Fruit fly (Drosophila melanogaster) whole organism, embryonic: ENCODE measurements around the gene SecCl.

Experiments
- Abd-B ChIP-seq: fragments of 200-800 bp; sonication (Bioruptor generic); optimal IDR thresholded peaks from 2 replicates; lab custom pipeline; 2018; ENCODE audit warnings: missing biosample characterization, mild to moderate bottlenecking, missing genetic modification characterization, moderate library complexity
- B-H2 ChIP-seq: fragments of 200-800 bp; sonication (Bioruptor generic); optimal IDR thresholded peaks from 2 replicates; lab custom pipeline; 2018; ENCODE audit warnings: missing biosample characterization, mild to moderate bottlenecking, missing genetic modification characterization
- Blimp-1 ChIP-seq: fragments of 200-800 bp; sonication (Bioruptor generic); optimal IDR thresholded peaks from 3 replicates; lab custom pipeline; 2018; ENCODE audit warnings: missing biosample characterization, missing genetic modification characterization, mild to moderate bottlenecking, moderate library complexity, missing genetic modification reagents
- CG10147 ChIP-seq: fragments of 200-800 bp; sonication (Bioruptor generic); optimal IDR thresholded peaks from 2 replicates; lab custom pipeline; 2019; ENCODE audit warnings: missing biosample characterization, mild to moderate bottlenecking, missing genetic modification characterization, moderate library complexity
- CG12104 ChIP-seq: fragments of 200-800 bp; sonication (Bioruptor generic); optimal IDR thresholded peaks from 3 replicates; lab custom pipeline; 2016; ENCODE audit warnings: missing biosample characterization, missing genetic modification characterization
- CG14441 ChIP-seq: fragments of 200-800 bp; sonication (Bioruptor generic); IDR thresholded peaks from 2 replicates; pipeline ENCODE4 v1.3.6; 2022; ENCODE audit warnings: missing biosample characterization, missing genetic modification characterization
- CG14667 ChIP-seq: fragments of 200-800 bp; sonication (Bioruptor generic); IDR thresholded peaks from 2 replicates; pipeline ENCODE4 v1.3.6; 2022; ENCODE audit warnings: missing biosample characterization, missing genetic modification characterization
- CG15479 ChIP-seq: fragments of 200-800 bp; sonication (Bioruptor generic); optimal IDR thresholded peaks from 3 replicates; lab custom pipeline; 2019; ENCODE audit warnings: missing biosample characterization, mild to moderate bottlenecking, missing genetic modification characterization, moderate library complexity
- CG15601 ChIP-seq: fragments of 200-800 bp; sonication (Bioruptor generic); optimal IDR thresholded peaks from 3 replicates; lab custom pipeline; 2019; ENCODE audit warnings: missing biosample characterization, mild to moderate bottlenecking, missing genetic modification characterization, moderate library complexity
- CG17912 ChIP-seq: fragments of 200-800 bp; sonication (Bioruptor generic); optimal IDR thresholded peaks from 2 replicates; lab custom pipeline; 2018; ENCODE audit warnings: missing biosample characterization, mild to moderate bottlenecking, missing genetic modification characterization
- CG1792 ChIP-seq: fragments of 200-800 bp; sonication (Bioruptor generic); optimal IDR thresholded peaks from 2 replicates; lab custom pipeline; 2016; ENCODE audit warnings: missing biosample characterization, missing genetic modification characterization
- CG18599 ChIP-seq: fragments of 200-800 bp; sonication (Bioruptor generic); optimal IDR thresholded peaks from 3 replicates; lab custom pipeline; 2017; ENCODE audit warnings: missing biosample characterization, missing genetic modification characterization, mild to moderate bottlenecking, moderate library complexity, missing genetic modification reagents
- CG2712 ChIP-seq: fragments of 200-800 bp; optimal IDR thresholded peaks from 3 replicates; lab custom pipeline; 2019; ENCODE audit warnings: missing biosample characterization, mild to moderate bottlenecking, missing genetic modification characterization, moderate library complexity
- CG31388 ChIP-seq: fragments of 200-800 bp; sonication (Bioruptor generic); optimal IDR thresholded peaks from 2 replicates; lab custom pipeline; 2016; ENCODE audit warnings: missing biosample characterization, missing genetic modification characterization
- CG3847 ChIP-seq: fragments of 200-800 bp; sonication (Bioruptor generic); IDR thresholded peaks from 2 replicates; pipeline ENCODE4 v1.3.6; 2022; ENCODE audit warnings: missing biosample characterization, missing genetic modification characterization
- CG3995 ChIP-seq: fragments of 200-800 bp; sonication (Bioruptor generic); optimal IDR thresholded peaks from 3 replicates; lab custom pipeline; 2016; ENCODE audit warnings: missing biosample characterization, missing genetic modification characterization
- CG4617 ChIP-seq: fragments of 200-800 bp; sonication (Bioruptor generic); optimal IDR thresholded peaks from 3 replicates; lab custom pipeline; 2016; ENCODE audit warnings: missing biosample characterization, missing genetic modification characterization, borderline replicate concordance
- CG5180 ChIP-seq: fragments of 200-800 bp; sonication (Bioruptor generic); optimal IDR thresholded peaks from 3 replicates; lab custom pipeline; 2017; ENCODE audit warnings: missing biosample characterization, missing genetic modification characterization, mild to moderate bottlenecking, moderate library complexity, missing genetic modification reagents
- CG6689 ChIP-seq: fragments of 200-800 bp; sonication (Bioruptor generic); IDR thresholded peaks from 2 replicates; pipeline ENCODE4 v1.3.6; 2022; ENCODE audit warnings: missing biosample characterization, missing genetic modification characterization
- CG6765 ChIP-seq: fragments of 200-800 bp; sonication (Bioruptor generic); optimal IDR thresholded peaks from 3 replicates; lab custom pipeline; 2017; ENCODE audit warnings: missing biosample characterization, mild to moderate bottlenecking, missing genetic modification characterization
- CG9609 ChIP-seq: fragments of 200-800 bp; sonication (Bioruptor generic); optimal IDR thresholded peaks from 3 replicates; lab custom pipeline; 2016; ENCODE audit warnings: missing biosample characterization, missing genetic modification characterization
- CG9932 ChIP-seq: fragments of 200-800 bp; sonication (Bioruptor generic); IDR thresholded peaks from 2 replicates; pipeline ENCODE4 v1.3.6; 2022; ENCODE audit warnings: missing biosample characterization, missing genetic modification characterization
- Chrac-16 ChIP-seq: fragments of 200-800 bp; sonication (Bioruptor generic); optimal IDR thresholded peaks from 3 replicates; lab custom pipeline; 2016; ENCODE audit warnings: missing biosample characterization, missing genetic modification characterization
- E2f1 ChIP-seq: fragments of 200-800 bp; sonication (Bioruptor generic); IDR thresholded peaks from 2 replicates; pipeline ENCODE4 v1.3.6; 2022; ENCODE audit warnings: missing biosample characterization, missing genetic modification characterization
- E2f2 ChIP-seq: fragments of 200-800 bp; sonication (Bioruptor generic); IDR thresholded peaks from 2 replicates; pipeline ENCODE4 v1.3.6; 2022; ENCODE audit warnings: missing biosample characterization, missing genetic modification characterization
- Eip74EF ChIP-seq, 2 experiments: fragments of 200-800 bp in 1 of 2; fragments of >200 bp in 1 of 2; sonication (Bioruptor generic) in 1 of 2; optimal IDR thresholded peaks; 2 replicates each; lab custom pipeline; 2017 to 2019; ENCODE audit warnings: missing biosample characterization in 2 of 2, missing genetic modification characterization in 2 of 2, mild to moderate bottlenecking in 1 of 2, moderate library complexity in 1 of 2
- Ets97D ChIP-seq: fragments of 200-800 bp; sonication (Bioruptor generic); optimal IDR thresholded peaks from 3 replicates; lab custom pipeline; 2016; ENCODE audit warnings: missing biosample characterization, missing genetic modification characterization
- Fer3 ChIP-seq: fragments of 200-800 bp; sonication (Bioruptor generic); optimal IDR thresholded peaks from 2 replicates; lab custom pipeline; 2018; ENCODE audit warnings: missing biosample characterization, mild to moderate bottlenecking, missing genetic modification characterization, moderate library complexity
- Lpt ChIP-seq: fragments of >200 bp; optimal IDR thresholded peaks from 2 replicates; lab custom pipeline; 2018; ENCODE audit warnings: missing biosample characterization, missing genetic modification characterization
- MBD-R2 ChIP-seq: fragments of 200-800 bp; sonication (Bioruptor generic); IDR thresholded peaks from 2 replicates; pipeline ENCODE4 v1.3.6; 2022; ENCODE audit warnings: missing biosample characterization, missing genetic modification characterization
- NfI ChIP-seq: fragments of 200-800 bp; sonication (Bioruptor generic); optimal IDR thresholded peaks from 3 replicates; lab custom pipeline; 2018; ENCODE audit warnings: missing biosample characterization, mild to moderate bottlenecking, missing genetic modification characterization, moderate library complexity
- Opbp ChIP-seq: fragments of 200-800 bp; sonication (Bioruptor generic); IDR thresholded peaks from 3 replicates; pipeline ENCODE4 v1.3.6; 2022; ENCODE audit warnings: missing biosample characterization, missing genetic modification characterization; ENCODE audit not compliant: partially characterized antibody
- Rfx ChIP-seq: fragments of 200-800 bp; sonication (Bioruptor generic); IDR thresholded peaks from 2 replicates; pipeline ENCODE4 v1.3.6; 2022; ENCODE audit warnings: missing biosample characterization, missing genetic modification characterization
- Ssrp ChIP-seq: fragments of 200-800 bp; sonication (Bioruptor generic); optimal IDR thresholded peaks from 2 replicates; lab custom pipeline; 2018; ENCODE audit warnings: missing biosample characterization, mild to moderate bottlenecking, missing genetic modification characterization, moderate library complexity
- Vsx1 ChIP-seq: fragments of 200-800 bp; sonication (Bioruptor generic); optimal IDR thresholded peaks from 2 replicates; lab custom pipeline; 2017; ENCODE audit warnings: missing biosample characterization, mild to moderate bottlenecking, missing genetic modification characterization, missing genetic modification reagents
- YL-1 ChIP-seq: fragments of 200-800 bp; sonication (Bioruptor generic); optimal IDR thresholded peaks from 3 replicates; lab custom pipeline; 2017; ENCODE audit warnings: missing biosample characterization, mild to moderate bottlenecking, missing genetic modification characterization
- amos ChIP-seq: fragments of 200-800 bp; sonication (Bioruptor generic); IDR thresholded peaks from 2 replicates; pipeline ENCODE4 v1.3.6; 2022; ENCODE audit warnings: missing biosample characterization, missing genetic modification characterization; ENCODE audit not compliant: partially characterized antibody
- dan ChIP-seq: fragments of 200-800 bp; sonication (Bioruptor generic); IDR thresholded peaks from 2 replicates; pipeline ENCODE4 v1.3.6; 2022; ENCODE audit warnings: missing biosample characterization, missing genetic modification characterization
- disco-r ChIP-seq: fragments of 200-800 bp; sonication (Bioruptor generic); optimal IDR thresholded peaks from 2 replicates; lab custom pipeline; 2016; ENCODE audit warnings: missing biosample characterization, missing genetic modification characterization
- gsb-n ChIP-seq: fragments of 200-800 bp; sonication (Bioruptor generic); optimal IDR thresholded peaks from 3 replicates; lab custom pipeline; 2018; ENCODE audit warnings: missing biosample characterization, mild to moderate bottlenecking, missing genetic modification characterization
- ham ChIP-seq: fragments of 200-800 bp; sonication (Bioruptor generic); IDR thresholded peaks from 2 replicates; pipeline ENCODE4 v1.3.6; 2022; ENCODE audit warnings: missing biosample characterization, missing genetic modification characterization
- jumu ChIP-seq: fragments of 200-800 bp; sonication (Bioruptor generic); optimal IDR thresholded peaks from 3 replicates; lab custom pipeline; 2016; ENCODE audit warnings: missing biosample characterization, missing genetic modification characterization
- kni ChIP-seq: fragments of 200-800 bp; sonication (Bioruptor generic); optimal IDR thresholded peaks from 3 replicates; lab custom pipeline; 2017; ENCODE audit warnings: mild to moderate bottlenecking, missing biosample characterization, missing genetic modification reagents, missing genetic modification characterization
- nmo ChIP-seq: fragments of 200-800 bp; sonication (Bioruptor generic); optimal IDR thresholded peaks from 2 replicates; lab custom pipeline; 2018; ENCODE audit warnings: missing biosample characterization, mild to moderate bottlenecking, missing genetic modification characterization, moderate library complexity
- org-1 ChIP-seq: fragments of 200-800 bp; sonication (Bioruptor generic); optimal IDR thresholded peaks from 2 replicates; lab custom pipeline; 2017; ENCODE audit warnings: missing biosample characterization, missing genetic modification characterization
- ranshi ChIP-seq: fragments of 200-800 bp; sonication (Bioruptor generic); IDR thresholded peaks from 2 replicates; pipeline ENCODE4 v1.3.6; 2022; ENCODE audit warnings: missing biosample characterization, missing genetic modification characterization
- ro ChIP-seq: fragments of 200-800 bp; sonication (Bioruptor generic); IDR thresholded peaks from 2 replicates; pipeline ENCODE4 v1.3.6; 2022; ENCODE audit warnings: missing biosample characterization, missing genetic modification characterization
- sqz ChIP-seq: fragments of 200-800 bp; sonication (Bioruptor generic); optimal IDR thresholded peaks from 3 replicates; lab custom pipeline; 2018; ENCODE audit warnings: missing biosample characterization, mild to moderate bottlenecking, missing genetic modification characterization
- unc-4 ChIP-seq: fragments of 200-800 bp; sonication (Bioruptor generic); IDR thresholded peaks from 2 replicates; pipeline ENCODE4 v1.3.6; 2022; ENCODE audit warnings: missing biosample characterization, missing genetic modification characterization; ENCODE audit not compliant: partially characterized antibody

SecCl gene

dm6 chr3L:17495266-17495961 is 25.5 kb downstream of the SecCl start (continued):
- TF ChIP-seq org-1 (GFP tag; lab: Kevin White, UChicago): no peak
- TF ChIP-seq Vsx1 (GFP tag; lab: Kevin White, UChicago): no peak
- no peak for TF ChIP-seq Lpt (GFP tag; lab: Kevin White, UChicago)
- no peak for TF ChIP-seq CG1792 (GFP tag; lab: Kevin White, UChicago)
- no peak for TF ChIP-seq CG9609
- TF ChIP-seq CG12104 (GFP tag; lab: Kevin White, UChicago): no peak
- no peak for TF ChIP-seq CG9932 (GFP tag; lab: Robert Waterston, UW)
- no peak for TF ChIP-seq ro (GFP tag; lab: Robert Waterston, UW)
- TF ChIP-seq Abd-B: peak; percentile 42
- TF ChIP-seq Blimp-1 (GFP tag; lab: Kevin White, UChicago): peak; percentile 24
- no peak for TF ChIP-seq CG6765 (GFP tag; lab: Kevin White, UChicago)
- no peak for TF ChIP-seq E2f1
- no peak for TF ChIP-seq Chrac-16
- TF ChIP-seq ham (GFP tag; lab: Robert Waterston, UW): no peak
- no peak for TF ChIP-seq ranshi (GFP tag; lab: Robert Waterston, UW)
- peak; percentile 28 for TF ChIP-seq sqz (GFP tag; lab: Kevin White, UChicago)
- peak; percentile 70 for TF ChIP-seq CG2712 (tag; lab: Kevin White, UChicago)
- no peak for TF ChIP-seq jumu
- peak; percentile 44 for TF ChIP-seq nmo (GFP tag; lab: Kevin White, UChicago)
- 0 out of 2 replicates have a peak, but pooled peaks have one; percentile 32 for TF ChIP-seq CG6689
- TF ChIP-seq Opbp (GFP tag; lab: Robert Waterston, UW): 0 out of 3 replicates have a peak, but pooled peaks have one; percentile 15
- TF ChIP-seq CG4617 (GFP tag; lab: Kevin White, UChicago): no peak
- TF ChIP-seq MBD-R2: no peak
- TF ChIP-seq CG15479: no peak
- TF ChIP-seq gsb-n (tag; lab: Kevin White, UChicago): no peak
- TF ChIP-seq CG17912 (GFP tag; lab: Kevin White, UChicago): no peak
- TF ChIP-seq CG31388: no peak
- no peak for TF ChIP-seq CG10147 (GFP tag; lab: Kevin White, UChicago)
- TF ChIP-seq unc-4: no peak
- TF ChIP-seq disco-r: no peak
- no peak for TF ChIP-seq NfI (GFP tag; lab: Kevin White, UChicago)
- peak; percentile 43 for TF ChIP-seq kni (GFP tag; lab: Kevin White, UChicago)
- TF ChIP-seq Rfx (GFP tag; lab: Robert Waterston, UW): no peak
- TF ChIP-seq dan (GFP tag; lab: Robert Waterston, UW): no peak
- TF ChIP-seq YL-1 (GFP tag; lab: Kevin White, UChicago): no peak
- TF ChIP-seq CG18599 (GFP tag; lab: Kevin White, UChicago): no peak
- no peak for TF ChIP-seq CG3847 (GFP tag; lab: Robert Waterston, UW)
- no peak for TF ChIP-seq amos (GFP tag; lab: Robert Waterston, UW)
- TF ChIP-seq CG3995: no peak
- peak; percentile 27 for TF ChIP-seq CG15601 (tag; lab: Kevin White, UChicago)
- TF ChIP-seq Ssrp (tag; lab: Kevin White, UChicago): peak; percentile 41
- no peak for TF ChIP-seq Ets97D (GFP tag; lab: Kevin White, UChicago)
- TF ChIP-seq B-H2: no peak
- TF ChIP-seq Eip74EF (GFP tag; optimal IDR thresholded peaks at IDR 0.05; lab: Kevin White, UChicago): no peak
- TF ChIP-seq CG14441 (GFP tag; lab: Robert Waterston, UW): no peak
- peak; percentile 13; the same call in 1 of the 2 replicates for TF ChIP-seq E2f2 (GFP tag; lab: Robert Waterston, UW)
- no peak for TF ChIP-seq CG14667 (GFP tag; lab: Robert Waterston, UW)
- no peak for TF ChIP-seq Fer3 (tag; lab: Kevin White, UChicago)
- TF ChIP-seq CG5180 (GFP tag; lab: Kevin White, UChicago): peak; percentile 0
